Fruit fly (Drosophila melanogaster) whole organism, prepupa: ENCODE measurements around the gene Sfxn2.

Experiments used
- Gug ChIP-seq: fragments of 200-800 bp; sonication (Bioruptor generic); IDR thresholded peaks from 2 replicates; pipeline ENCODE4 v1.3.6; 2022; ENCODE audit warnings: missing biosample characterization, missing genetic modification characterization
- spab ChIP-seq: fragments of 200-800 bp; sonication (Bioruptor generic); optimal IDR thresholded peaks from 2 replicates; lab custom pipeline; 2017; ENCODE audit warnings: missing biosample characterization, mild to moderate bottlenecking, missing genetic modification characterization, missing genetic modification reagents

- TF ChIP-seq Gug (GFP tag; lab: Robert Waterston, UW) (no peak), spab (no peak)
Measured at dm6 chr3L:19027172-19027571, 35.8 kb upstream of the Sfxn2 start.
